Worm (Caenorhabditis elegans): ENCODE measurements around the gene sysm-1.

- TF ChIP-seq unc-39 (tag; optimal IDR thresholded peaks at IDR 0.05) = no peak
- TF ChIP-seq nhr-237 (tag; optimal IDR thresholded peaks at IDR 0.05) = no peak
- no peak for TF ChIP-seq zip-8 (tag; optimal IDR thresholded peaks at IDR 0.05)
- no peak for TF ChIP-seq lin-13 (tag; optimal IDR thresholded peaks at IDR 0.05)
- TF ChIP-seq sem-2 (GFP tag; optimal IDR thresholded peaks at IDR 0.05) = no peak
- no peak for TF ChIP-seq nhr-28 (tag; optimal IDR thresholded peaks at IDR 0.05)
- peak; percentile 3 for TF ChIP-seq elt-1 (tag; optimal IDR thresholded peaks at IDR 0.05; ENCODE audit: borderline replicate concordance, insufficient read depth)
- TF ChIP-seq pha-4 (tag; optimal IDR thresholded peaks at IDR 0.05) = no peak
- no peak for TF ChIP-seq nhr-2 (tag; optimal IDR thresholded peaks at IDR 0.05)
- no peak for TF ChIP-seq snpc-4 (tag; optimal IDR thresholded peaks at IDR 0.05)
- TF ChIP-seq nhr-76 (tag; optimal IDR thresholded peaks at IDR 0.05) = no peak
- TF ChIP-seq unc-62 (GFP tag; optimal IDR thresholded peaks at IDR 0.05) = no peak
- TF ChIP-seq mab-5 (tag; optimal IDR thresholded peaks at IDR 0.05) = no peak
- no peak for TF ChIP-seq mep-1 (tag; optimal IDR thresholded peaks at IDR 0.05)
These were observed 21.9 kb downstream of the sysm-1 start, which contains the start of gene T24B8.3 for ce11 chrII:9061099-9061498.

Data from whole organism, mixed stage, embryonic.